Worm (Caenorhabditis elegans) whole organism, L4 larva: ENCODE measurements around the gene copg-1.
A peak's percentile ranks its signal among the peaks of the same experiment; 100 is the strongest.

Experiments used
- F10B5.3 ChIP-seq: sonication (generic microtip); optimal IDR thresholded peaks from 2 replicates; lab custom pipeline; 2016; ENCODE audit warnings: mild to moderate bottlenecking, missing genetic modification characterization, missing compliant biosample characterization
- F26F4.8 ChIP-seq: fragments of 200-800 bp; sonication (Bioruptor generic); conservative IDR thresholded peaks from 2 replicates; pipeline ENCODE4 v1.3.6; 2022; ENCODE audit warnings: missing genetic modification characterization, missing compliant biosample characterization
- F37D6.2 ChIP-seq: sonication (generic microtip); optimal IDR thresholded peaks from 2 replicates; lab custom pipeline; 2016; ENCODE audit warnings: mild to moderate bottlenecking, missing genetic modification characterization, missing compliant biosample characterization
- Y48G9A.11 ChIP-seq: fragments of 200-800 bp; sonication (Bioruptor generic); IDR thresholded peaks from 2 replicates; pipeline ENCODE4 v1.3.6; 2022; ENCODE audit warnings: missing genetic modification reagents, missing genetic modification characterization, missing compliant biosample characterization
- ama-1 ChIP-seq: fragments of 150-350 bp; optimal IDR thresholded peaks from 2 replicates; lab custom pipeline; 2014; ENCODE audit warnings: inconsistent platforms, mixed read lengths
- ceh-20 ChIP-seq: fragments of 200-800 bp; sonication (Bioruptor generic); IDR thresholded peaks from 2 replicates; pipeline ENCODE4 v1.3.6; 2022; ENCODE audit warnings: missing genetic modification reagents, missing genetic modification characterization, missing compliant biosample characterization
- ceh-62 ChIP-seq: sonication (generic microtip); optimal IDR thresholded peaks from 2 replicates; lab custom pipeline; 2017; ENCODE audit warnings: missing biosample characterization, missing genetic modification characterization
- daf-8 ChIP-seq: fragments of 200-800 bp; sonication (Bioruptor generic); IDR thresholded peaks from 2 replicates; pipeline ENCODE4 v1.3.6; 2022; ENCODE audit warnings: missing genetic modification characterization, missing compliant biosample characterization
- dmd-6 ChIP-seq: fragments of 200-800 bp; sonication (Bioruptor generic); IDR thresholded peaks from 2 replicates; pipeline ENCODE4 v1.3.6; 2022; ENCODE audit warnings: missing genetic modification reagents, missing genetic modification characterization, missing compliant biosample characterization
- dmd-9 ChIP-seq: fragments of 200-800 bp; sonication (Bioruptor generic); IDR thresholded peaks from 2 replicates; pipeline ENCODE4 v1.3.6; 2022; ENCODE audit warnings: missing genetic modification reagents, missing genetic modification characterization, missing compliant biosample characterization
- dve-1 ChIP-seq: sonication (generic microtip); optimal IDR thresholded peaks from 2 replicates; lab custom pipeline; 2017; ENCODE audit warnings: antibody characterized with exemption, mild to moderate bottlenecking, missing genetic modification characterization, missing compliant biosample characterization; ENCODE audit not compliant: insufficient read depth
- fos-1 ChIP-seq: fragments of 150-350 bp; optimal IDR thresholded peaks from 2 replicates; lab custom pipeline; 2014; ENCODE audit warnings: missing biosample characterization, missing genetic modification characterization
- hlh-11 ChIP-seq: fragments of 200-800 bp; sonication (Bioruptor generic); optimal IDR thresholded peaks from 2 replicates; lab custom pipeline; 2018; ENCODE audit warnings: mild to moderate bottlenecking, missing genetic modification characterization, missing compliant biosample characterization
- hmg-1.1 ChIP-seq: fragments of 200-800 bp; sonication (Bioruptor generic); IDR thresholded peaks from 2 replicates; pipeline ENCODE4 v1.3.6; 2022; ENCODE audit warnings: missing genetic modification reagents, missing genetic modification characterization, missing compliant biosample characterization
- jun-1 ChIP-seq: fragments of 150-350 bp; optimal IDR thresholded peaks from 2 replicates; lab custom pipeline; 2014; ENCODE audit warnings: missing biosample characterization, missing genetic modification reagents, missing genetic modification characterization
- lim-7 ChIP-seq: fragments of 200-800 bp; sonication (Bioruptor generic); IDR thresholded peaks from 2 replicates; pipeline ENCODE4 v1.3.6; 2022; ENCODE audit warnings: missing genetic modification characterization, missing compliant biosample characterization
- lin-1 ChIP-seq: fragments of 200-800 bp; sonication (Bioruptor generic); IDR thresholded peaks from 2 replicates; pipeline ENCODE4 v1.3.6; 2022; ENCODE audit warnings: missing genetic modification reagents, missing genetic modification characterization, missing compliant biosample characterization
- lin-29 ChIP-seq: fragments of 200-800 bp; sonication (Bioruptor generic); IDR thresholded peaks from 2 replicates; pipeline ENCODE4 v1.3.6; 2022; ENCODE audit warnings: missing genetic modification reagents, missing genetic modification characterization, missing compliant biosample characterization
- lsy-2 ChIP-seq, 2 experiments: fragments of 150-350 bp in 1 of 2; sonication (generic microtip) in 1 of 2; optimal IDR thresholded peaks; 2 replicates each; lab custom pipeline; 2014 to 2017; ENCODE audit warnings: missing biosample characterization in 2 of 2, missing genetic modification characterization in 2 of 2
- madf-9 ChIP-seq: fragments of 200-800 bp; sonication (Bioruptor generic); conservative IDR thresholded peaks from 2 replicates; pipeline ENCODE4 v1.3.6; 2022; ENCODE audit warnings: missing genetic modification reagents, missing genetic modification characterization, missing compliant biosample characterization
- nhr-6 ChIP-seq: fragments of 150-350 bp; optimal IDR thresholded peaks from 2 replicates; lab custom pipeline; 2014; ENCODE audit warnings: missing biosample characterization, missing genetic modification characterization
- nhr-76 ChIP-seq: fragments of 150-350 bp; optimal IDR thresholded peaks from 2 replicates; lab custom pipeline; 2014; ENCODE audit warnings: missing biosample characterization, missing genetic modification characterization
- php-3 ChIP-seq: fragments of 200-800 bp; sonication (Bioruptor generic); IDR thresholded peaks from 2 replicates; pipeline ENCODE4 v1.3.6; 2022; ENCODE audit warnings: missing genetic modification reagents, missing genetic modification characterization, missing compliant biosample characterization
- set-16 ChIP-seq: fragments of 200-800 bp; sonication (Bioruptor generic); IDR thresholded peaks from 2 replicates; pipeline ENCODE4 v1.3.6; 2022; ENCODE audit warnings: missing genetic modification reagents, missing genetic modification characterization, missing compliant biosample characterization
- spr-3 ChIP-seq: fragments of 200-800 bp; sonication (Bioruptor generic); optimal IDR thresholded peaks from 2 replicates; lab custom pipeline; 2018; ENCODE audit warnings: mild to moderate bottlenecking, missing genetic modification characterization, missing compliant biosample characterization
- tra-1 ChIP-seq: fragments of 200-800 bp; sonication (Bioruptor generic); IDR thresholded peaks from 2 replicates; pipeline ENCODE4 v1.3.6; 2022; ENCODE audit warnings: missing genetic modification reagents, missing genetic modification characterization, missing compliant biosample characterization
- unc-130 ChIP-seq: sonication (generic microtip); optimal IDR thresholded peaks from 2 replicates; lab custom pipeline; 2016; ENCODE audit warnings: missing genetic modification reagents, missing genetic modification characterization, missing compliant biosample characterization
- unc-62 ChIP-seq, 3 experiments: fragments of 150-350 bp in 1 of 3; sonication (generic microtip); optimal IDR thresholded peaks in 2 of 3; peaks in 1 of 3; 1 replicate in 1 of 3; 2 replicates in 2 of 3; lab custom pipeline; 2014 to 2017; ENCODE audit warnings: missing biosample characterization in 3 of 3, missing genetic modification characterization in 3 of 3, missing genetic modification reagents in 3 of 3, missing genotype in 1 of 3
- zfp-2 ChIP-seq: sonication (generic microtip); optimal IDR thresholded peaks from 2 replicates; lab custom pipeline; 2016; ENCODE audit warnings: mild to moderate bottlenecking, missing genetic modification characterization, missing compliant biosample characterization
- zfp-3 ChIP-seq: fragments of 200-800 bp; sonication (Bioruptor generic); conservative IDR thresholded peaks from 2 replicates; pipeline ENCODE4 v1.3.6; 2022; ENCODE audit warnings: missing genetic modification reagents, missing genetic modification characterization, missing compliant biosample characterization
- zip-11 ChIP-seq: fragments of 200-800 bp; sonication (Bioruptor generic); IDR thresholded peaks from 2 replicates; pipeline ENCODE4 v1.3.6; 2022; ENCODE audit warnings: missing genetic modification characterization, missing compliant biosample characterization

Gene copg-1

ce11 chrIV:10151439-10151997 lies at the start of gene copg-1 (continued):
- TF ChIP-seq lin-29 (GFP tag; lab: Robert Waterston, UW) (no peak), lsy-2 (tag; optimal IDR thresholded peaks at IDR 0.05; lab: Kevin White, UChicago) (peak in 1 of 2 experiments; percentile 96), ceh-62 (tag; lab: Kevin White, UChicago) (no peak)

- no peak for TF ChIP-seq unc-62 (GFP tag; optimal IDR thresholded peaks at IDR 0.05 in 1 of 2; lab: Kevin White, UChicago)
- no peak for TF ChIP-seq unc-62 (tag; optimal IDR thresholded peaks at IDR 0.05; lab: Kevin White, UChicago)
- TF ChIP-seq nhr-6 (tag; lab: Kevin White, UChicago) = no peak
- TF ChIP-seq Y48G9A.11 = no peak
- no peak for TF ChIP-seq unc-130 (GFP tag; lab: Kevin White, UChicago)
- no peak for TF ChIP-seq dmd-6
- TF ChIP-seq dve-1 (tag; lab: Kevin White, UChicago) = no peak
- no peak for TF ChIP-seq jun-1
- TF ChIP-seq lim-7 = no peak
- TF ChIP-seq fos-1 (tag; lab: Kevin White, UChicago) = no peak
Observed at ce11 chrIV:10110417-10110816, 41.3 kb upstream of the copg-1 start, which contains the start of gene egl-38. egl-38 (minus strand) TSS chrIV:10110517.

ce11 chrIV:10110870-10111269 lies 40.9 kb upstream of the copg-1 start:
- TF ChIP-seq spr-3 (peak; percentile 22), zfp-2 (no peak), set-16 (peak; percentile 94)

ce11 chrIV:10111441-10111840 lies 40.3 kb upstream of the copg-1 start, which contains the start of gene spch-1:
spch-1 (minus strand) TSS chrIV:10111541.
- TF ChIP-seq daf-8 (GFP tag; lab: Robert Waterston, UW) (no peak), unc-62 (GFP tag; optimal IDR thresholded peaks at IDR 0.05 in 1 of 2; lab: Kevin White, UChicago) (peak in 1 of 2 experiments; percentile 29), unc-62 (tag; optimal IDR thresholded peaks at IDR 0.05; lab: Kevin White, UChicago) (no peak)
- TF ChIP-seq, all 104 proteins: peak for 1

ce11 chrIV:10112570-10112969 lies 39.2 kb upstream of the copg-1 start, which contains the start of gene nsph-3.2:
nsph-3.2 (plus strand) TSS chrIV:10112870.
- no peak for TF ChIP-seq nhr-76 (tag; lab: Kevin White, UChicago)

ce11 chrIV:10115142-10115541 lies 36.6 kb upstream of the copg-1 start, which contains the start of gene C04G2.10:
C04G2.10 (plus strand) TSS chrIV:10115442.
- TF ChIP-seq lin-1 (GFP tag; lab: Robert Waterston, UW) = no peak
- TF ChIP-seq dmd-9 = no peak
- TF ChIP-seq hlh-11 (tag; lab: Kevin White, UChicago) = no peak
- TF ChIP-seq tra-1 (GFP tag; lab: Robert Waterston, UW) = no peak
- no peak for TF ChIP-seq F26F4.8 (GFP tag; lab: Robert Waterston, UW)
- TF ChIP-seq F10B5.3 (tag; lab: Kevin White, UChicago) = no peak
- TF ChIP-seq zfp-3 (GFP tag; lab: Robert Waterston, UW) = no peak
- TF ChIP-seq php-3 = no peak
- TF ChIP-seq ama-1 = no peak
- TF ChIP-seq hmg-1.1 = no peak
- no peak for TF ChIP-seq zip-11 (GFP tag; lab: Robert Waterston, UW)
- TF ChIP-seq F37D6.2 = no peak
- TF ChIP-seq unc-130 (GFP tag; lab: Kevin White, UChicago) = no peak
- TF ChIP-seq nhr-76 (tag; lab: Kevin White, UChicago) = no peak
- TF ChIP-seq madf-9 = no peak
- TF ChIP-seq ceh-20 = no peak
- TF ChIP-seq, all 104 proteins: peak for 0
